Fruit fly (Drosophila melanogaster): ENCODE data around the gene Cpr64Aa.

Cpr64Aa gene

DNA sequence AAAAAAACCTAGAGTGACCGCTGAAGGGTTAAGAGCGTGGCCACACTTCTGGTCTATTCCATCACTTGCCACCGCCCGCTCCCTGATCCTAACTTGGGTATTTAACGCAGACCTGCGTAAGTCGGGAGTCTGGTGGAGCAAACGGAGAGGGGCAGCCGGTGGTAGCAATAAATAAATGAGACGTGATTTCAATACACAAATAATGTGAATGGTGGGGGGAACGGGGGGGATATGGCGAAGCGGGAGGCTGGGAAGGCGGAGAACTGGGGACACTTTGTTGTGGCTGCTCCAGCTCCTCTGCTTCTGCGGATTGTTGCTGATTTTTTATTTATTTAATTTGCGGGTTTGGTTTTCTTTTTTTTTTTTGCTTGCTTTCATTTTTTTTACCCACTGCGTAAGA lies 51.1 kb downstream of the Cpr64Aa start:
- TF ChIP-seq MTF-1 (GFP tag; optimal IDR thresholded peaks at IDR 0.05; ENCODE audit: borderline replicate concordance) (no peak), vvl (GFP tag; IDR thresholded peaks at IDR 0.05) (peak; percentile 19; the same call in 1 of the 2 replicates), crol (GFP tag; IDR thresholded peaks at IDR 0.05) (peak; percentile 78)

Data from whole organism, embryonic.